Fruit fly (Drosophila melanogaster): ENCODE data around the gene Polr2D.

Gene Polr2D

dm6 chr3R:18246041-18246440, 9.2 kb downstream of the Polr2D start:
- no peak for TF ChIP-seq noc (tag; optimal IDR thresholded peaks at IDR 0.05)

DNA sequence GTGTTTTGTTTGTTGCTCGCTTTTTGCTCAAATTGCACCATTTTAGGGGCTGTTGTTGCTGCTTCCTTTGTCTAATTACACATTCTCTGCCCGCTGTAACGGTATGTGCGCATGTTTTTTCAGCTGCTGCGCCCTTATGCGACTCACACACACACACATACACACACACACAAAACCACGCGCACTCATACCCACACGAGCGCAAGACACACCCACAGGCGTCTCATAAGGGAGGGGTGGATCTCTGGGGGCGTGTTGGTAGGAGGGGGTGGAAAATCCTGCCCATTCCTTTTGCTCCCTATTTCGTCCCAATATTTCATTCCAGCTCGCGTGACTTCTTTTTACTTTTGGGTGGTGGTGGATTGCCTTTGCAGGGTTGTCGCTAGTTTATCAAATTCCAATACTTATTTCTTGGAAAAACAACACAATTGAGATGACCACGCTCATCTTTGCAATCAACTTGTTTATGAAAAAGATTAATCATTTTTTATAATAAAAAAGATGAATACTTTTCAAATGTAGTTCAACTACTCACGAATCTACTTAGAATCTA, 10.2 kb downstream of the Polr2D start:
- no peak for TF ChIP-seq noc (tag; optimal IDR thresholded peaks at IDR 0.05)

- peak; percentile 70 for TF ChIP-seq noc (tag; optimal IDR thresholded peaks at IDR 0.05)
Observed at dm6 chr3R:18244171-18245043, 10.9 kb downstream of the Polr2D start.

dm6 chr3R:18243718-18244170, 11.5 kb downstream of the Polr2D start:
- peak; percentile 4 for TF ChIP-seq noc (tag; optimal IDR thresholded peaks at IDR 0.05)

dm6 chr3R:18243000-18243399, 12.3 kb downstream of the Polr2D start:
- no peak for TF ChIP-seq noc (tag; optimal IDR thresholded peaks at IDR 0.05)

dm6 chr3R:18242089-18242955, 13.0 kb downstream of the Polr2D start, which contains the start of the genes CG7156 and 14-3-3epsilon:
Gene CG7156 (minus strand): TSS chr3R:18242159.
Gene 14-3-3epsilon (plus strand): TSS chr3R:18242531.
- TF ChIP-seq noc (tag; optimal IDR thresholded peaks at IDR 0.05): peak; percentile 34

dm6 chr3R:18235879-18236278, 19.4 kb downstream of the Polr2D start, which contains the start of gene repo:
Gene repo (plus strand): TSS chr3R:18236192.
- TF ChIP-seq noc (tag; optimal IDR thresholded peaks at IDR 0.05): no peak

DNA sequence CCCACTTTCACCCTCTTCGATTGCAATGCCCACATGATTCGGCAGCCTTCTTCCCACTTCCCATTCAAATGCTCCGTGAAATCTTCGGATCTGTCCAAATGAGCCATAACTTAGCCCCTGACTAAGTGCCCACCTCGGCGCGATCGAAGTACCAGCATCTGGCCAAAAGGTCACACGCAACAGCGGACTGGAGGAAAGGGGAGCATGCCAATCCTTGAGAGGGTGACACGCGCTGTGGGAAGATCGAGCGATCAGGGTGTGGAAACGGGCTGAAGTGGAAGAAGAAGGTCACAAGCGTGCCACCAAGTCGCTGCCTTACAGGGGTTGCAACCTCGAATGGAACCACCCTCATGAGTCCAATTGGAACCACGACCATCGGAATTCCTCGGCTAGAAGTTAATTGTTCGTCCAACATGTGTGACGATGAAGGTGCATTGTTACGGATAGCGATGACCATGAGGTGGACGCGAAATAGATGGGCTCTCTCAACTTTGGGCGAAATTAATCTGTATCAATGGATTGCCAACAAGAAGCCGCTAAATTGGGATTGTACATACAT, 20.5 kb downstream of the Polr2D start:
- no peak for TF ChIP-seq noc (tag; optimal IDR thresholded peaks at IDR 0.05)

- TF ChIP-seq noc (tag; optimal IDR thresholded peaks at IDR 0.05): no peak
Observed at dm6 chr3R:18232187-18232586, 23.1 kb downstream of the Polr2D start.

DNA sequence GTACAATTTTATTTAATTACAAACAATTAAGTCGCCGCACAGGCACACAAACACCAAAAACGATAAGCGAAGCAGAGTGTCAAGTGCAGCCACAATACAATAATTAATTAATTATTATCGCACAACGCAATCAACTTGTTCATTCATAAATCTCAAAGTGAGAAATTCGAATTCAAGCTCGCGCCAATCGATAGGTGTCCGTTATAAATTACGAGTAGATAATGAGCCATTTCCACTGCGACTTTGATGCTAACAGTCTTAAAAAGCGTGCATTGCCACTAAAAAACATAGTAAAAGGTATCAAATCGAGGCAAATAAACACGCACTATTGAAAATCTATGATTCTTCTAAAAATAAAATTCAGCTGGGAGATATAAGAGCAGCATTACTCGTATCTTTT, 25.1 kb downstream of the Polr2D start:
- TF ChIP-seq noc (tag; optimal IDR thresholded peaks at IDR 0.05): no peak

- no peak for TF ChIP-seq noc (tag; optimal IDR thresholded peaks at IDR 0.05)
Observed at dm6 chr3R:18228713-18229222, 26.5 kb downstream of the Polr2D start.

- no peak for TF ChIP-seq noc (tag; optimal IDR thresholded peaks at IDR 0.05)
Observed at dm6 chr3R:18227385-18227784, 27.9 kb downstream of the Polr2D start.

- TF ChIP-seq noc (tag; optimal IDR thresholded peaks at IDR 0.05): no peak
Observed at dm6 chr3R:18226809-18227157, 28.5 kb downstream of the Polr2D start.

DNA sequence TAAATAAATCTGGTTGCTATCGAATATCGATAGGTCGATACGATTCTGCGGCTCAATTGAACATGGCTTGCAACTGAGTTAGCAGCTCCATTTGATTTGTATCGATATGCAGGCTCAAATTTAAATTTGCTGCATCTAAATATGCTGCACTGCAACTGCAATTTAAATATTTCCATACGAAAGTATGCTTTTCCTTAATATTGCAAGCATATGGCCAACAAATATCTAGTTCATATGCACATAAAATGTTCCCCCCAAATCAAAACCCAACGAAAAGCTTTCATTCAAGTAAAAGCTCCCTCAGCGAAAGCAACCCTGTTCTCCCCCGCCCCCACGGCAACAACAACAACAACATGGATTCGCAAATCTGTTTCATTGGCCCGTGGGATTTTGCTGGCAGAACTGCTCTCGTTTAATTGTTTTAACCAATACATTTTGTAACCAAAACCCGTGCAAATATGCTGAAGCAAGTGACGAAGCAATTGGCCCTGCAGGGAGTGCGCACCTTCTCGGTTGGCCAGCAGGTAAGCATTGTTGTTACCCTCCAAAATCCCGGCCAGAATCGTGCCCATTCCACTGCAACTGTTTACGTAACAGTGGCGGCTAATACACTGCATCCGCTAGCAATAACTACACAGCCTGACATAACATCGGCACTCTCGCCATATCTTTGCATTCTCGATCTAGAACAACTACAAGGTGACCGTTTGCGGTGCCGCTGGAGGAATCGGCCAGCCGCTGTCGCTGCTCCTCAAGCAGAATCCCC, 29.1 kb downstream of the Polr2D start, which contains the start of the genes CG7168 and Mdh2:
TSS of gene CG7168 (minus strand) at position 40 of the 766 bp plus-strand sequence.
TSS of gene Mdh2 (plus strand) at position 354 of the 766 bp plus-strand sequence.
- no peak for TF ChIP-seq noc (tag; optimal IDR thresholded peaks at IDR 0.05)

- peak; percentile 54 for TF ChIP-seq noc (tag; optimal IDR thresholded peaks at IDR 0.05)
Observed at dm6 chr3R:18223434-18223833, 31.9 kb downstream of the Polr2D start, which contains the start of the genes mTerf5 and Non3. Gene mTerf5 (minus strand): TSS chr3R:18223682. Gene Non3 (plus strand): TSS chr3R:18223722.

Measured in whole organism, larva.